Fruit fly (Drosophila melanogaster): ENCODE results near the gene pll.

- no peak for TF ChIP-seq Vsx2 (GFP tag; optimal IDR thresholded peaks at IDR 0.05; ENCODE audit: partially characterized antibody)
- no peak for TF ChIP-seq Hr78 (GFP tag; optimal IDR thresholded peaks at IDR 0.05)
- no peak for TF ChIP-seq jim (GFP tag; optimal IDR thresholded peaks at IDR 0.05)
- TF ChIP-seq CG32264 (GFP tag; optimal IDR thresholded peaks at IDR 0.05) = no peak
- TF ChIP-seq ey (GFP tag; optimal IDR thresholded peaks at IDR 0.05) = no peak
- no peak for TF ChIP-seq foxo (GFP tag; optimal IDR thresholded peaks at IDR 0.05)
- TF ChIP-seq psq (GFP tag; optimal IDR thresholded peaks at IDR 0.05) = no peak
- TF ChIP-seq lola (GFP tag; optimal IDR thresholded peaks at IDR 0.05) = no peak
- no peak for TF ChIP-seq sv (GFP tag; optimal IDR thresholded peaks at IDR 0.05)
- no peak for TF ChIP-seq tai (GFP tag; optimal IDR thresholded peaks at IDR 0.05)
- no peak for TF ChIP-seq sage (GFP tag; optimal IDR thresholded peaks at IDR 0.05)
- no peak for TF ChIP-seq CG9705 (GFP tag; optimal IDR thresholded peaks at IDR 0.05)
Observed at dm6 chr3R:27281811-27282131, 28.8 kb upstream of the pll start.
